Worm (Caenorhabditis elegans): Measurements from ENCODE around the gene F49E10.2.

- TF ChIP-seq ZK546.5 (tag; optimal IDR thresholded peaks at IDR 0.05) (no peak), nhr-6 (tag; optimal IDR thresholded peaks at IDR 0.05) (no peak), dve-1 (tag; optimal IDR thresholded peaks at IDR 0.05; ENCODE audit: insufficient read depth) (no peak), hmg-1.1 (GFP tag; IDR thresholded peaks at IDR 0.05) (no peak), nhr-102 (tag; optimal IDR thresholded peaks at IDR 0.05) (no peak), unc-39 (tag; optimal IDR thresholded peaks at IDR 0.05) (no peak), hif-1 (tag; optimal IDR thresholded peaks at IDR 0.05) (no peak), unc-62 (GFP tag; optimal IDR thresholded peaks at IDR 0.05 in 1 of 2) (peak in 1 of 2 experiments; percentile 68), unc-62 (tag; optimal IDR thresholded peaks at IDR 0.05) (no peak), Y48G9A.11 (GFP tag; IDR thresholded peaks at IDR 0.05) (no peak), mdt-29 (GFP tag; IDR thresholded peaks at IDR 0.05) (no peak), F37D6.2 (tag; optimal IDR thresholded peaks at IDR 0.05) (no peak), zip-2 (tag; optimal IDR thresholded peaks at IDR 0.05) (no peak), ces-1 (GFP tag; optimal IDR thresholded peaks at IDR 0.05) (no peak), ctbp-1 (GFP tag; IDR thresholded peaks at IDR 0.05) (no peak)
Measured at ce11 chrX:5901499-5901898, 11.3 kb downstream of the F49E10.2 start.
